Fruit fly (Drosophila melanogaster) whole organism, prepupa: ENCODE measurements around the gene Aplip1.
A peak's percentile ranks its signal among the peaks of the same experiment; 100 is the strongest.

Experiments
- Blimp-1 ChIP-seq: fragments of 200-800 bp; sonication (Bioruptor generic); optimal IDR thresholded peaks from 3 replicates; lab custom pipeline; 2017; ENCODE audit warnings: missing biosample characterization, missing genetic modification characterization, mild to moderate bottlenecking, moderate library complexity, missing genetic modification reagents
- CG10631 ChIP-seq: fragments of 200-800 bp; sonication (Bioruptor generic); optimal IDR thresholded peaks from 2 replicates; lab custom pipeline; 2016; ENCODE audit warnings: missing biosample characterization, missing genetic modification characterization
- CG10669 ChIP-seq: fragments of 200-800 bp; sonication (Bioruptor generic); optimal IDR thresholded peaks from 3 replicates; lab custom pipeline; 2018; ENCODE audit warnings: missing biosample characterization, mild to moderate bottlenecking, missing genetic modification characterization, moderate library complexity
- CG11294 ChIP-seq: fragments of 200-800 bp; sonication (Bioruptor generic); IDR thresholded peaks from 2 replicates; pipeline ENCODE4 v1.3.6; 2022; ENCODE audit warnings: missing biosample characterization, missing genetic modification characterization
- CG11762 ChIP-seq: fragments of 200-800 bp; sonication (Bioruptor generic); optimal IDR thresholded peaks from 3 replicates; lab custom pipeline; 2016; ENCODE audit warnings: missing biosample characterization, missing genetic modification characterization; ENCODE audit not compliant: insufficient read depth
- CG11902 ChIP-seq: fragments of 200-800 bp; sonication (Bioruptor generic); optimal IDR thresholded peaks from 3 replicates; lab custom pipeline; 2016; ENCODE audit warnings: missing biosample characterization, missing genetic modification characterization
- CG16779 ChIP-seq: fragments of 200-800 bp; sonication (Bioruptor generic); optimal IDR thresholded peaks from 3 replicates; lab custom pipeline; 2017; ENCODE audit warnings: missing biosample characterization, mild to moderate bottlenecking, missing genetic modification characterization
- CG3032 ChIP-seq: fragments of 200-800 bp; optimal IDR thresholded peaks from 2 replicates; lab custom pipeline; 2019; ENCODE audit warnings: missing biosample characterization, mild to moderate bottlenecking, missing genetic modification characterization, moderate library complexity
- CG31627 ChIP-seq: fragments of 200-800 bp; sonication (Bioruptor generic); optimal IDR thresholded peaks from 3 replicates; lab custom pipeline; 2016; ENCODE audit warnings: missing biosample characterization, missing genetic modification characterization
- CG32006 ChIP-seq: fragments of 200-800 bp; sonication (Bioruptor generic); optimal IDR thresholded peaks from 3 replicates; lab custom pipeline; 2017; ENCODE audit warnings: missing biosample characterization, mild to moderate bottlenecking, missing genetic modification characterization
- CG34406 ChIP-seq: fragments of 200-800 bp; sonication (Bioruptor generic); optimal IDR thresholded peaks from 3 replicates; lab custom pipeline; 2016; ENCODE audit warnings: missing biosample characterization, missing genetic modification characterization
- CG3919 ChIP-seq: fragments of 200-800 bp; sonication (Bioruptor generic); optimal IDR thresholded peaks from 3 replicates; lab custom pipeline; 2016; ENCODE audit warnings: missing biosample characterization, missing genetic modification characterization
- CG6163 ChIP-seq: fragments of 200-800 bp; sonication (Bioruptor generic); IDR thresholded peaks from 3 replicates; pipeline ENCODE4 v1.3.6; 2022; ENCODE audit warnings: missing biosample characterization, missing genetic modification characterization
- CG6276 ChIP-seq: fragments of 200-800 bp; sonication (Bioruptor generic); optimal IDR thresholded peaks from 2 replicates; lab custom pipeline; 2017; ENCODE audit warnings: missing biosample characterization, mild to moderate bottlenecking, missing genetic modification characterization
- CG6792 ChIP-seq: fragments of 200-800 bp; sonication (Bioruptor generic); optimal IDR thresholded peaks from 3 replicates; lab custom pipeline; 2016; ENCODE audit warnings: missing biosample characterization, missing genetic modification characterization
- CG6808 ChIP-seq: fragments of 200-800 bp; sonication (Bioruptor generic); optimal IDR thresholded peaks from 3 replicates; lab custom pipeline; 2017; ENCODE audit warnings: missing biosample characterization, missing genetic modification characterization, mild to moderate bottlenecking, moderate library complexity, missing genetic modification reagents
- CG6854 ChIP-seq: fragments of 200-800 bp; sonication (Bioruptor generic); optimal IDR thresholded peaks from 2 replicates; lab custom pipeline; 2017; ENCODE audit warnings: missing biosample characterization, mild to moderate bottlenecking, missing genetic modification characterization
- CG7368 ChIP-seq: fragments of 200-800 bp; sonication (Bioruptor generic); optimal IDR thresholded peaks from 3 replicates; lab custom pipeline; 2016; ENCODE audit warnings: missing biosample characterization, missing genetic modification characterization
- CG8119 ChIP-seq: fragments of 200-800 bp; sonication (Bioruptor generic); IDR thresholded peaks from 3 replicates; pipeline ENCODE4 v1.3.6; 2022; ENCODE audit warnings: missing biosample characterization, missing genetic modification characterization
- CG8319 ChIP-seq: fragments of 200-800 bp; sonication (Bioruptor generic); optimal IDR thresholded peaks from 3 replicates; lab custom pipeline; 2016; ENCODE audit warnings: missing biosample characterization, missing genetic modification characterization
- CG8632 ChIP-seq: fragments of 200-800 bp; sonication (Bioruptor generic); optimal IDR thresholded peaks from 3 replicates; lab custom pipeline; 2016; ENCODE audit warnings: missing biosample characterization, missing genetic modification characterization
- CG9139 ChIP-seq: fragments of 200-800 bp; sonication (Bioruptor generic); optimal IDR thresholded peaks from 3 replicates; lab custom pipeline; 2017; ENCODE audit warnings: missing biosample characterization, mild to moderate bottlenecking, missing genetic modification characterization
- Eip75B ChIP-seq: fragments of 200-800 bp; sonication (Bioruptor generic); optimal IDR thresholded peaks from 3 replicates; lab custom pipeline; 2016; ENCODE audit warnings: missing biosample characterization, missing genetic modification characterization
- Eip78C ChIP-seq: fragments of 200-800 bp; sonication (Bioruptor generic); peaks from one replicate; lab custom pipeline; 2016; ENCODE audit warnings: missing biosample characterization, missing genetic modification characterization
- Eip93F ChIP-seq: fragments of 200-800 bp; sonication (Bioruptor generic); optimal IDR thresholded peaks from 2 replicates; lab custom pipeline; 2016; ENCODE audit warnings: missing biosample characterization, mild to moderate bottlenecking, missing genetic modification characterization
- Ets96B ChIP-seq: fragments of 200-800 bp; optimal IDR thresholded peaks from 2 replicates; lab custom pipeline; 2019; ENCODE audit warnings: missing biosample characterization, mild to moderate bottlenecking, missing genetic modification characterization, moderate library complexity
- Gug ChIP-seq: fragments of 200-800 bp; sonication (Bioruptor generic); IDR thresholded peaks from 2 replicates; pipeline ENCODE4 v1.3.6; 2022; ENCODE audit warnings: missing biosample characterization, missing genetic modification characterization
- Hr4 ChIP-seq: fragments of 200-800 bp; sonication (Bioruptor generic); optimal IDR thresholded peaks from 3 replicates; lab custom pipeline; 2016; ENCODE audit warnings: missing biosample characterization, missing genetic modification characterization
- Lpt ChIP-seq: fragments of 200-800 bp; sonication (Bioruptor generic); optimal IDR thresholded peaks from 3 replicates; lab custom pipeline; 2016; ENCODE audit warnings: missing biosample characterization, missing genetic modification characterization
- OdsH ChIP-seq: fragments of 200-800 bp; sonication (Bioruptor generic); optimal IDR thresholded peaks from 3 replicates; lab custom pipeline; 2016; ENCODE audit warnings: missing biosample characterization, missing genetic modification characterization
- Smox ChIP-seq: fragments of 200-800 bp; sonication (Bioruptor generic); optimal IDR thresholded peaks from 3 replicates; lab custom pipeline; 2016; ENCODE audit warnings: missing biosample characterization, missing genetic modification characterization
- Sox102F ChIP-seq: fragments of 200-800 bp; sonication (Bioruptor generic); optimal IDR thresholded peaks from 2 replicates; lab custom pipeline; 2016; ENCODE audit warnings: missing biosample characterization, mild to moderate bottlenecking, missing genetic modification characterization
- Sox14 ChIP-seq: fragments of 200-800 bp; sonication (Bioruptor generic); optimal IDR thresholded peaks from 3 replicates; lab custom pipeline; 2016; ENCODE audit warnings: missing biosample characterization, missing genetic modification characterization
- Sox15 ChIP-seq: fragments of 200-800 bp; sonication (Bioruptor generic); optimal IDR thresholded peaks from 3 replicates; lab custom pipeline; 2016; ENCODE audit warnings: missing biosample characterization, missing genetic modification characterization
- achi ChIP-seq: fragments of 200-800 bp; sonication (Bioruptor generic); optimal IDR thresholded peaks from 3 replicates; lab custom pipeline; 2016; ENCODE audit warnings: missing biosample characterization, missing genetic modification characterization
- cyc ChIP-seq: fragments of 200-800 bp; sonication (Bioruptor generic); optimal IDR thresholded peaks from 3 replicates; lab custom pipeline; 2016; ENCODE audit warnings: missing biosample characterization, missing genetic modification characterization
- dac ChIP-seq: fragments of 200-800 bp; sonication (Bioruptor generic); optimal IDR thresholded peaks from 2 replicates; lab custom pipeline; 2017; ENCODE audit warnings: missing biosample characterization, mild to moderate bottlenecking, missing genetic modification characterization
- eg ChIP-seq: fragments of 200-800 bp; sonication (Bioruptor generic); IDR thresholded peaks from 3 replicates; pipeline ENCODE4 v1.3.6; 2022; ENCODE audit warnings: missing biosample characterization, missing genetic modification characterization
- esn ChIP-seq: fragments of 200-800 bp; sonication (Bioruptor generic); optimal IDR thresholded peaks from 2 replicates; lab custom pipeline; 2016; ENCODE audit warnings: missing biosample characterization, mild to moderate bottlenecking, missing genetic modification characterization, moderate library complexity
- fd85E ChIP-seq: fragments of 200-800 bp; sonication (Bioruptor generic); optimal IDR thresholded peaks from 3 replicates; lab custom pipeline; 2016; ENCODE audit warnings: missing biosample characterization, missing genetic modification characterization
- fkh ChIP-seq: fragments of 200-800 bp; sonication (Bioruptor generic); optimal IDR thresholded peaks from 3 replicates; lab custom pipeline; 2017; ENCODE audit warnings: missing biosample characterization, mild to moderate bottlenecking, missing genetic modification characterization, moderate library complexity
- lz ChIP-seq: fragments of 200-800 bp; sonication (Bioruptor generic); optimal IDR thresholded peaks from 3 replicates; lab custom pipeline; 2016; ENCODE audit warnings: missing biosample characterization, missing genetic modification characterization
- net ChIP-seq: fragments of 200-800 bp; sonication (Bioruptor generic); optimal IDR thresholded peaks from 3 replicates; lab custom pipeline; 2016; ENCODE audit warnings: missing biosample characterization, missing genetic modification characterization
- svp ChIP-seq: fragments of 200-800 bp; sonication (Bioruptor generic); peaks from one replicate; lab custom pipeline; 2016; ENCODE audit warnings: missing biosample characterization, missing genetic modification characterization
- topi ChIP-seq: fragments of 200-800 bp; sonication (Bioruptor generic); optimal IDR thresholded peaks from 3 replicates; lab custom pipeline; 2016; ENCODE audit warnings: missing biosample characterization, missing genetic modification characterization

The Aplip1 gene

DNA sequence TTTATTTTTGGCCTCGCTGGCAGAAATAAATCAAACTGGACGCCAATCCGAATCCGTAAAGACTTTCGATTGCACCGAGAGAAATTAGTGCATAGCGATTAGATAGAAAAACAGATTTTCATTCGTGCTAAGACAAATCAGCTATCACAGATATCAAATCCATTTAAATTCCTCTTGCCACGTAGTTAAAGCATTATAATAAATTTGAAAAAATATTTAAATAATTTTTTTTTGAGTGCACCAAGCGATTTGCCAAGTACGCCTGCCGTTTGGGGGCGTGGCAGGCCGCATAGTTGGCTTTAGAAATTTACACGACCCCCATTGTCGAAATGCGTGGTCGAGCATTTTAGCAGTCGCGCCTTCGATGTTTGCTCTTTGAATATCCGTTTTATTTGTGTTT lies 44.4 kb upstream of the Aplip1 start (continued):
- TF ChIP-seq CG31627 (GFP tag; lab: Kevin White, UChicago) (no peak), CG6276 (GFP tag; lab: Kevin White, UChicago) (no peak), dac (GFP tag; lab: Kevin White, UChicago) (no peak), Gug (GFP tag; lab: Robert Waterston, UW) (no peak), CG11762 (GFP tag; lab: Kevin White, UChicago) (no peak), Eip93F (no peak), cyc (GFP tag; lab: Kevin White, UChicago) (no peak), CG3032 (tag; lab: Kevin White, UChicago) (no peak), Sox102F (GFP tag; lab: Kevin White, UChicago) (no peak), svp (GFP tag; lab: Kevin White, UChicago) (peak; percentile 71), OdsH (GFP tag; lab: Kevin White, UChicago) (no peak)

DNA sequence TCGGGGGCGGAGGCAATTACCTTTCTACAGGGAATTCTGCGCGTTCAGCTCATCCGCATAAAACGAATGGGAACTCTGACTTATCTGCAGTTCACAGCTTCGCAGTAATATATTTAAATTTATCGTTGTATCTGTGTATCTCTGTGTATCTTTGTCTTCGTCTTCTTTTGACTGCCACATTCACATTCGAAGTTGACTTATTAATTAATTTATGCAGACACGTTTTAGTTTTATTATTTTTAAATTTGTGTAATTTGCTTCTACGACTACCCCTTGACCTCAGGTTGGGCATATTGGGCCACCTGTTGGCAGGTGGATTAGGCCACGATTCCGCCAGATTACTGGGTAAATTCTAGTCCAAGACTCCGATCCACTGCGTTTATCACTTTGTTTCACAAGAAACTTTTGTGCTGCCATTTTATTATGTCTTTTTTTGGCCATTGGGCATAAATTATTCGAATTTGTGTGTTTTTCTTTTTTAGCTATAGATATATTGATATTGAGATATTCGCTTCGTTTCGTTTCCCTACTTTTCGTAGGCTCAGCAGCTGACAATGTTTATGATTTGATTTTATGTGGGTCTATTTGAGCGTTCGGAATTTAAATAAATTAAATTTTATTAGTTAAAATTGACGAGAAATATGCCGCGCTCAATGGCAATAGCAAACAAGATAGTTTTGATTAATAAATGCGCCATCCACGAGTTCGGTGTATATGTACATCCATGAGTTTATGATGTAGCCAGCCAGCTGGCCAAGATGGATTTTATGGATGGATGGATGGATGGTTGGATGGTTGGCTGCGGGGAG lies 43.4 kb upstream of the Aplip1 start:
- no peak for TF ChIP-seq Sox15
- TF ChIP-seq svp (GFP tag; lab: Kevin White, UChicago): peak; percentile 42

- TF ChIP-seq CG16779 (tag; lab: Kevin White, UChicago) (peak; percentile 19), Sox14 (GFP tag; lab: Kevin White, UChicago) (no peak), Eip75B (GFP tag; lab: Kevin White, UChicago) (peak; percentile 46), CG10631 (GFP tag; lab: Kevin White, UChicago) (peak; percentile 42), Eip93F (no peak), topi (GFP tag; lab: Kevin White, UChicago) (no peak), CG6854 (GFP tag; lab: Kevin White, UChicago) (no peak), CG6276 (GFP tag; lab: Kevin White, UChicago) (no peak), CG11762 (GFP tag; lab: Kevin White, UChicago) (no peak), Blimp-1 (GFP tag; lab: Kevin White, UChicago) (no peak), Ets96B (peak; percentile 30), CG8319 (GFP tag; lab: Kevin White, UChicago) (no peak), CG7368 (GFP tag; lab: Kevin White, UChicago) (no peak), fkh (GFP tag; lab: Kevin White, UChicago) (no peak), CG31627 (GFP tag; lab: Kevin White, UChicago) (no peak), svp (GFP tag; lab: Kevin White, UChicago) (no peak), CG8119 (GFP tag; lab: Robert Waterston, UW) (0 out of 3 replicates have a peak, but pooled peaks have one; percentile 20), CG9139 (GFP tag; lab: Kevin White, UChicago) (no peak), CG8632 (no peak), eg (GFP tag; lab: Robert Waterston, UW) (peak; percentile 57), lz (GFP tag; lab: Kevin White, UChicago) (no peak), Sox102F (GFP tag; lab: Kevin White, UChicago) (no peak), CG11902 (GFP tag; lab: Kevin White, UChicago) (no peak), CG6792 (GFP tag; lab: Kevin White, UChicago) (no peak), net (GFP tag; lab: Kevin White, UChicago) (peak; percentile 0), CG10669 (GFP tag; lab: Kevin White, UChicago) (no peak), CG11294 (GFP tag; lab: Robert Waterston, UW) (peak; percentile 21; the same call in 1 of the 2 replicates), Eip78C (GFP tag; lab: Kevin White, UChicago) (peak; percentile 31), CG3919 (no peak), fd85E (GFP tag; lab: Kevin White, UChicago) (no peak), CG32006 (peak; percentile 1), cyc (GFP tag; lab: Kevin White, UChicago) (no peak), Lpt (GFP tag; lab: Kevin White, UChicago) (no peak), achi (GFP tag; lab: Kevin White, UChicago) (peak; percentile 18), Hr4 (peak; percentile 33), CG6808 (GFP tag; lab: Kevin White, UChicago) (no peak), Sox15 (no peak), esn (GFP tag; lab: Kevin White, UChicago) (no peak), Gug (GFP tag; lab: Robert Waterston, UW) (peak; percentile 28), Smox (GFP tag; lab: Kevin White, UChicago) (no peak), CG3032 (tag; lab: Kevin White, UChicago) (no peak), CG6163 (peak; percentile 75), CG34406 (no peak)
These were observed 30.3 kb upstream of the Aplip1 start for dm6 chr3L:1165808-1166207.
